Fruit fly (Drosophila melanogaster) whole organism, embryonic: ENCODE results near the gene Claspin.
A peak's percentile ranks its signal among the peaks of the same experiment; 100 is the strongest.

Experiments used
- Abd-B ChIP-seq: fragments of 200-800 bp; sonication (Bioruptor generic); optimal IDR thresholded peaks from 2 replicates; lab custom pipeline; 2018; ENCODE audit warnings: missing biosample characterization, mild to moderate bottlenecking, missing genetic modification characterization, moderate library complexity
- Adf1 ChIP-seq: fragments of 200-800 bp; sonication (Bioruptor generic); IDR thresholded peaks from 2 replicates; pipeline ENCODE4 v1.3.6; 2022; ENCODE audit warnings: missing biosample characterization, missing genetic modification characterization
- Atf6 ChIP-seq: fragments of 200-800 bp; sonication (Bioruptor generic); IDR thresholded peaks from 2 replicates; pipeline ENCODE4 v1.3.6; 2022; ENCODE audit warnings: missing biosample characterization, missing genetic modification characterization
- B-H2 ChIP-seq: fragments of 200-800 bp; sonication (Bioruptor generic); optimal IDR thresholded peaks from 2 replicates; lab custom pipeline; 2018; ENCODE audit warnings: missing biosample characterization, mild to moderate bottlenecking, missing genetic modification characterization
- Blimp-1 ChIP-seq: fragments of 200-800 bp; sonication (Bioruptor generic); optimal IDR thresholded peaks from 3 replicates; lab custom pipeline; 2018; ENCODE audit warnings: missing biosample characterization, missing genetic modification characterization, mild to moderate bottlenecking, moderate library complexity, missing genetic modification reagents
- CG10267 ChIP-seq: fragments of 200-800 bp; sonication (Bioruptor generic); optimal IDR thresholded peaks from 2 replicates; lab custom pipeline; 2018; ENCODE audit warnings: missing biosample characterization, mild to moderate bottlenecking, missing genetic modification characterization, moderate library complexity
- CG13296 ChIP-seq: fragments of 200-800 bp; sonication (Bioruptor generic); optimal IDR thresholded peaks from 3 replicates; lab custom pipeline; 2018; ENCODE audit warnings: missing biosample characterization, mild to moderate bottlenecking, missing genetic modification characterization
- CG15073 ChIP-seq: fragments of 200-800 bp; sonication (Bioruptor generic); optimal IDR thresholded peaks from 2 replicates; lab custom pipeline; 2016; ENCODE audit warnings: missing biosample characterization, missing genetic modification characterization
- CG17829 ChIP-seq: fragments of 200-800 bp; optimal IDR thresholded peaks from 2 replicates; lab custom pipeline; 2019; ENCODE audit warnings: missing biosample characterization, mild to moderate bottlenecking, missing genetic modification characterization, moderate library complexity
- CG30020 ChIP-seq: fragments of 200-800 bp; optimal IDR thresholded peaks from 2 replicates; lab custom pipeline; 2019; ENCODE audit warnings: missing biosample characterization, mild to moderate bottlenecking, missing genetic modification characterization, moderate library complexity
- CG32532 ChIP-seq: fragments of 200-800 bp; sonication (Bioruptor generic); IDR thresholded peaks from 2 replicates; pipeline ENCODE4 v1.3.6; 2022; ENCODE audit warnings: missing biosample characterization, missing genetic modification characterization
- CG33213 ChIP-seq: fragments of 200-800 bp; sonication (Bioruptor generic); optimal IDR thresholded peaks from 3 replicates; lab custom pipeline; 2016; ENCODE audit warnings: missing biosample characterization, missing genetic modification characterization
- CG4328 ChIP-seq: fragments of 200-800 bp; sonication (Bioruptor generic); optimal IDR thresholded peaks from 3 replicates; lab custom pipeline; 2017; ENCODE audit warnings: missing biosample characterization, missing genetic modification reagents, missing genetic modification characterization
- CG4424 ChIP-seq: fragments of 200-800 bp; sonication (Bioruptor generic); optimal IDR thresholded peaks from 3 replicates; lab custom pipeline; 2016; ENCODE audit warnings: missing biosample characterization, missing genetic modification characterization
- CG8478 ChIP-seq: fragments of >200 bp; optimal IDR thresholded peaks from 2 replicates; lab custom pipeline; 2018
- CG9817 ChIP-seq: fragments of 200-800 bp; sonication (Bioruptor generic); optimal IDR thresholded peaks from 2 replicates; lab custom pipeline; 2018; ENCODE audit warnings: missing biosample characterization, mild to moderate bottlenecking, missing genetic modification characterization, moderate library complexity
- CG9932 ChIP-seq: fragments of 200-800 bp; sonication (Bioruptor generic); IDR thresholded peaks from 2 replicates; pipeline ENCODE4 v1.3.6; 2022; ENCODE audit warnings: missing biosample characterization, missing genetic modification characterization
- Camta ChIP-seq: fragments of 200-800 bp; sonication (Bioruptor generic); optimal IDR thresholded peaks from 2 replicates; lab custom pipeline; 2016; ENCODE audit warnings: missing biosample characterization, missing genetic modification characterization
- Dip2 ChIP-seq: fragments of 200-800 bp; sonication (Bioruptor generic); IDR thresholded peaks from 2 replicates; pipeline ENCODE4 v1.3.6; 2022; ENCODE audit warnings: missing biosample characterization, missing genetic modification characterization
- Dp ChIP-seq: fragments of 200-800 bp; sonication (Bioruptor generic); optimal IDR thresholded peaks from 2 replicates; lab custom pipeline; 2018; ENCODE audit warnings: missing biosample characterization, mild to moderate bottlenecking, missing genetic modification characterization, moderate library complexity
- Fer1 ChIP-seq: fragments of 200-800 bp; sonication (Bioruptor generic); optimal IDR thresholded peaks from 2 replicates; lab custom pipeline; 2017; ENCODE audit warnings: missing biosample characterization, mild to moderate bottlenecking, missing genetic modification characterization
- HLH3B ChIP-seq: fragments of 200-800 bp; sonication (Bioruptor generic); IDR thresholded peaks from 2 replicates; pipeline ENCODE4 v1.3.6; 2022; ENCODE audit warnings: missing biosample characterization, missing genetic modification characterization
- HmgZ ChIP-seq: fragments of 200-800 bp; sonication (Bioruptor generic); optimal IDR thresholded peaks from 2 replicates; lab custom pipeline; 2018; ENCODE audit warnings: missing biosample characterization, mild to moderate bottlenecking, missing genetic modification characterization
- Lhr ChIP-seq: fragments of 200-800 bp; sonication (Bioruptor generic); optimal IDR thresholded peaks from 3 replicates; lab custom pipeline; 2017; ENCODE audit warnings: mild to moderate bottlenecking, missing biosample characterization, missing genetic modification reagents, missing genetic modification characterization
- Meics ChIP-seq: fragments of 200-800 bp; sonication (Bioruptor generic); optimal IDR thresholded peaks from 2 replicates; lab custom pipeline; 2017; ENCODE audit warnings: missing biosample characterization, mild to moderate bottlenecking, missing genetic modification characterization
- Mrtf ChIP-seq: fragments of 200-800 bp; sonication (Bioruptor generic); IDR thresholded peaks from 3 replicates; pipeline ENCODE4 v1.3.6; 2022; ENCODE audit warnings: missing biosample characterization, missing genetic modification characterization
- NC2β ChIP-seq: fragments of 200-800 bp; sonication (Bioruptor generic); optimal IDR thresholded peaks from 2 replicates; lab custom pipeline; 2016; ENCODE audit warnings: missing biosample characterization, missing genetic modification characterization
- Nf-YC ChIP-seq: fragments of 200-800 bp; optimal IDR thresholded peaks from 3 replicates; lab custom pipeline; 2019; ENCODE audit warnings: missing biosample characterization, mild to moderate bottlenecking, missing genetic modification characterization, moderate library complexity
- Ptx1 ChIP-seq: fragments of 200-800 bp; sonication (Bioruptor generic); IDR thresholded peaks from 2 replicates; pipeline ENCODE4 v1.3.6; 2022; ENCODE audit warnings: missing biosample characterization, missing genetic modification characterization
- Sox100B ChIP-seq: fragments of 200-800 bp; sonication (Bioruptor generic); optimal IDR thresholded peaks from 3 replicates; lab custom pipeline; 2018; ENCODE audit warnings: missing biosample characterization, mild to moderate bottlenecking, missing genetic modification characterization
- Stat92E ChIP-seq, 3 experiments: fragments of >200 bp in 2 of 3; fragments of 200-800 bp in 1 of 3; sonication (Bioruptor generic) in 1 of 3; optimal IDR thresholded peaks; 2 replicates each; lab custom pipeline; 2017 to 2019; ENCODE audit warnings: missing biosample characterization in 3 of 3, missing genetic modification characterization in 3 of 3, mild to moderate bottlenecking in 1 of 3, moderate library complexity in 1 of 3
- TFAM ChIP-seq: fragments of 200-800 bp; sonication (Bioruptor generic); optimal IDR thresholded peaks from 2 replicates; lab custom pipeline; 2017; ENCODE audit warnings: missing biosample characterization, missing genetic modification characterization, inconsistent platforms
- Vsx1 ChIP-seq: fragments of 200-800 bp; sonication (Bioruptor generic); optimal IDR thresholded peaks from 2 replicates; lab custom pipeline; 2017; ENCODE audit warnings: missing biosample characterization, mild to moderate bottlenecking, missing genetic modification characterization, missing genetic modification reagents
- Xbp1 ChIP-seq: fragments of 200-800 bp; sonication (Bioruptor generic); optimal IDR thresholded peaks from 3 replicates; lab custom pipeline; 2016; ENCODE audit warnings: missing biosample characterization, mild to moderate bottlenecking, missing genetic modification characterization
- Xrp1 ChIP-seq: fragments of 200-800 bp; sonication (Bioruptor generic); IDR thresholded peaks from 2 replicates; pipeline ENCODE4 v1.3.6; 2022; ENCODE audit warnings: missing biosample characterization, missing genetic modification characterization
- caup ChIP-seq: fragments of 200-800 bp; sonication (Bioruptor generic); optimal IDR thresholded peaks from 3 replicates; lab custom pipeline; 2017; ENCODE audit warnings: missing biosample characterization, mild to moderate bottlenecking, missing genetic modification characterization, moderate library complexity; ENCODE audit not compliant: severe bottlenecking
- crp ChIP-seq, 2 experiments: fragments of 200-800 bp; sonication (Bioruptor generic); optimal IDR thresholded peaks; 2 replicates in 1 of 2; 3 replicates in 1 of 2; lab custom pipeline; 2017; ENCODE audit warnings: missing biosample characterization in 2 of 2, missing genetic modification characterization in 2 of 2, mild to moderate bottlenecking in 1 of 2, moderate library complexity in 1 of 2
- dpn ChIP-seq, 2 experiments: fragments of 200-800 bp; sonication (Bioruptor generic); optimal IDR thresholded peaks; 3 replicates each; lab custom pipeline; 2016; ENCODE audit warnings: missing biosample characterization in 2 of 2, missing genetic modification characterization in 2 of 2
- en ChIP-seq: fragments of 200-800 bp; sonication (Bioruptor generic); optimal IDR thresholded peaks from 2 replicates; lab custom pipeline; 2016; ENCODE audit warnings: missing biosample characterization, missing genetic modification characterization
- gem ChIP-seq: fragments of 200-800 bp; sonication (Bioruptor generic); optimal IDR thresholded peaks from 2 replicates; lab custom pipeline; 2019; ENCODE audit warnings: missing biosample characterization, mild to moderate bottlenecking, missing genetic modification characterization, moderate library complexity
- grau ChIP-seq: fragments of 200-800 bp; optimal IDR thresholded peaks from 3 replicates; lab custom pipeline; 2019; ENCODE audit warnings: missing biosample characterization, mild to moderate bottlenecking, missing genetic modification characterization, moderate library complexity
- insv ChIP-seq, 2 experiments: fragments of 200-800 bp; sonication (Bioruptor generic); optimal IDR thresholded peaks; 3 replicates each; lab custom pipeline; 2016 to 2018; ENCODE audit warnings: missing biosample characterization in 2 of 2, missing genetic modification characterization in 2 of 2
- nmo ChIP-seq: fragments of 200-800 bp; sonication (Bioruptor generic); optimal IDR thresholded peaks from 2 replicates; lab custom pipeline; 2018; ENCODE audit warnings: missing biosample characterization, mild to moderate bottlenecking, missing genetic modification characterization, moderate library complexity
- phol ChIP-seq: fragments of 200-800 bp; sonication (Bioruptor generic); optimal IDR thresholded peaks from 3 replicates; lab custom pipeline; 2018; ENCODE audit warnings: missing biosample characterization, mild to moderate bottlenecking, missing genetic modification characterization, moderate library complexity
- row ChIP-seq: fragments of 200-800 bp; sonication (Bioruptor generic); IDR thresholded peaks from 3 replicates; pipeline ENCODE4 v1.3.6; 2022; ENCODE audit warnings: missing biosample characterization, missing genetic modification characterization
- sens ChIP-seq: fragments of 200-800 bp; sonication (Bioruptor generic); peaks from one replicate; lab custom pipeline; 2016; ENCODE audit warnings: missing biosample characterization, missing genetic modification characterization
- sisA ChIP-seq: fragments of 200-800 bp; sonication (Bioruptor generic); IDR thresholded peaks from 2 replicates; pipeline ENCODE4 v1.3.6; 2022; ENCODE audit warnings: missing biosample characterization, missing genetic modification characterization
- sqz ChIP-seq: fragments of 200-800 bp; sonication (Bioruptor generic); optimal IDR thresholded peaks from 3 replicates; lab custom pipeline; 2018; ENCODE audit warnings: missing biosample characterization, mild to moderate bottlenecking, missing genetic modification characterization
- sug ChIP-seq: fragments of 200-800 bp; optimal IDR thresholded peaks from 2 replicates; lab custom pipeline; 2019; ENCODE audit warnings: missing biosample characterization, mild to moderate bottlenecking, missing genetic modification characterization, moderate library complexity
- trem ChIP-seq: fragments of 200-800 bp; optimal IDR thresholded peaks from 3 replicates; lab custom pipeline; 2019; ENCODE audit warnings: missing biosample characterization, mild to moderate bottlenecking, missing genetic modification characterization, moderate library complexity
- zfh2 ChIP-seq: fragments of 200-800 bp; sonication (Bioruptor generic); optimal IDR thresholded peaks from 2 replicates; lab custom pipeline; 2016; ENCODE audit warnings: missing biosample characterization, missing genetic modification characterization

Gene Claspin

dm6 chr3L:4286784-4287183, 26.5 kb upstream of the Claspin start, which contains the start of gene TfIIEbeta (continued):
- peak; percentile 3 to 13 for TF ChIP-seq dpn (GFP tag; optimal IDR thresholded peaks at IDR 0.05; lab: Kevin White, UChicago)
- peak; percentile 27 for TF ChIP-seq HmgZ (tag; lab: Kevin White, UChicago)
- TF ChIP-seq gem (tag; lab: Kevin White, UChicago) = no peak
- no peak for TF ChIP-seq Dip2
- no peak for TF ChIP-seq CG4328 (GFP tag; lab: Kevin White, UChicago)
- peak; percentile 38 for TF ChIP-seq Dp (GFP tag; lab: Kevin White, UChicago)
- TF ChIP-seq en (GFP tag; lab: Kevin White, UChicago) = no peak
- peak; percentile 11 for TF ChIP-seq Nf-YC
- 0 out of 2 replicates have a peak, but pooled peaks have one; percentile 24 for TF ChIP-seq HLH3B (GFP tag; lab: Robert Waterston, UW)
- peak; percentile 1 for TF ChIP-seq sug (tag; lab: Kevin White, UChicago)
- peak; percentile 64 for TF ChIP-seq sens (GFP tag; lab: Kevin White, UChicago)
- peak; percentile 47 for TF ChIP-seq Ptx1 (GFP tag; lab: Robert Waterston, UW)
- no peak for TF ChIP-seq CG8478 (lab: Kevin White, UChicago)
- peak; percentile 15; the same call in 1 of the 2 replicates for TF ChIP-seq CG9932 (GFP tag; lab: Robert Waterston, UW)
- peak; percentile 82 for TF ChIP-seq row (GFP tag; lab: Robert Waterston, UW)
- no peak for TF ChIP-seq Vsx1 (GFP tag; lab: Kevin White, UChicago)
- peak; percentile 3 for TF ChIP-seq Abd-B (GFP tag; lab: Kevin White, UChicago)
- TF ChIP-seq caup (GFP tag; lab: Kevin White, UChicago) = peak; percentile 2
- TF ChIP-seq sisA (GFP tag; lab: Robert Waterston, UW) = peak; percentile 14; the same call in 1 of the 2 replicates
- peak; percentile 52; the same call in 1 of the 2 replicates for TF ChIP-seq Xrp1
- peak; percentile 15 for TF ChIP-seq Fer1 (GFP tag; lab: Kevin White, UChicago)
- no peak for TF ChIP-seq NC2β
- peak; percentile 4 for TF ChIP-seq CG30020 (tag; lab: Kevin White, UChicago)
- peak; percentile 32 for TF ChIP-seq grau (tag; lab: Kevin White, UChicago)
- no peak for TF ChIP-seq CG9817
- TF ChIP-seq sqz (GFP tag; lab: Kevin White, UChicago) = no peak
- peak; percentile 25 for TF ChIP-seq Blimp-1 (GFP tag; lab: Kevin White, UChicago)
- TF ChIP-seq CG15073 (GFP tag; lab: Kevin White, UChicago) = no peak
- peak; percentile 41 for TF ChIP-seq nmo (GFP tag; lab: Kevin White, UChicago)
- no peak for TF ChIP-seq Atf6 (GFP tag; lab: Robert Waterston, UW)
- no peak for TF ChIP-seq TFAM (GFP tag; lab: Kevin White, UChicago)
- peak; percentile 29 for TF ChIP-seq CG17829 (tag; lab: Kevin White, UChicago)
- TF ChIP-seq Adf1 (GFP tag; lab: Robert Waterston, UW) = no peak; the same call in 1 of the 2 replicates
- TF ChIP-seq zfh2 = no peak
- TF ChIP-seq trem (tag; lab: Kevin White, UChicago) = peak; percentile 33
- peak; percentile 63 for TF ChIP-seq CG32532 (GFP tag; lab: Robert Waterston, UW)
- TF ChIP-seq Meics (GFP tag; lab: Kevin White, UChicago) = peak; percentile 53
- peak; percentile 68 to 92 for TF ChIP-seq crp (GFP tag; optimal IDR thresholded peaks at IDR 0.05; lab: Kevin White, UChicago)
- TF ChIP-seq CG33213 = no peak
- TF ChIP-seq phol (tag; lab: Kevin White, UChicago) = peak; percentile 39
- peak; percentile 35 for TF ChIP-seq Xbp1 (GFP tag; lab: Kevin White, UChicago)
- TF ChIP-seq insv (GFP tag; optimal IDR thresholded peaks at IDR 0.05; lab: Kevin White, UChicago) = peak in 1 of 2 experiments; percentile 7
- TF ChIP-seq Sox100B (GFP tag; lab: Kevin White, UChicago) = peak; percentile 58
- TF ChIP-seq Camta (GFP tag; lab: Kevin White, UChicago) = no peak
- peak; percentile 50 for TF ChIP-seq CG4424 (GFP tag; lab: Kevin White, UChicago)
- peak; percentile 56 for TF ChIP-seq CG10267 (tag; lab: Kevin White, UChicago)
- TF ChIP-seq CG13296 (GFP tag; lab: Kevin White, UChicago) = peak; percentile 7
- no peak for TF ChIP-seq Lhr (GFP tag; lab: Kevin White, UChicago)
- TF ChIP-seq Stat92E (GFP tag; optimal IDR thresholded peaks at IDR 0.05; lab: Kevin White, UChicago) = peak in 1 of 3 experiments; percentile 6
- peak; percentile 26 for TF ChIP-seq B-H2
- TF ChIP-seq Mrtf (GFP tag; lab: Robert Waterston, UW) = no peak
